Fruit fly (Drosophila melanogaster) S2 (cell line): ENCODE data around the gene pr.

Source experiments
- CG8478 ChIP-seq: fragments of >200 bp; optimal IDR thresholded peaks from 2 replicates; lab custom pipeline; 2018
- CTCF ChIP-seq, 2 experiments: fragments of >200 bp; optimal IDR thresholded peaks; 2 replicates each; lab custom pipeline; 2018

DNA sequence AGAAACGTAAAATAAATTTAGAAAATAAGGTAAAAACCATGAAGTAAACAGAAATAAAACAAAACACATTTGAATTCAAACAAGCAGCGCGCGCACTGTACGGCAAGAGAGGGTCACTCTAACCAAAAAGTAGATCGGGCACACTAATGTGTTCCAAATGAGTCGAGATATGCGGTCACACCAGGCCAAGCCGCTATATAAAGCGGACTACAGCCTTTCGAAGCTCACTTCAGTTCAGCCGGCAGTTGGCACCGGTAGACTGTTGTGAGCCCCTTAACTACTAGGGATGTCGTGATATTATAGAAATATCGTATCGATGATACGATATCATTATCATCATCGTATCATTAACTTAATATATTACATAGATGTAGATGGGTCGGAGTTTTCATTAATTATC is 29.3 kb upstream of the pr start:
- no peak for TF ChIP-seq CG8478 (lab: Kevin White, UChicago)
- TF ChIP-seq CTCF (optimal IDR thresholded peaks at IDR 0.05; lab: Kevin White, UChicago) = no peak
